Fruit fly (Drosophila melanogaster) whole organism, embryonic: ENCODE results near the gene CG33795.

Experiments used
- Aef1 ChIP-seq: fragments of 200-800 bp; sonication (Bioruptor generic); IDR thresholded peaks from 3 replicates; pipeline ENCODE4 v1.3.6; 2022; ENCODE audit warnings: missing biosample characterization, missing genetic modification characterization
- B-H1 ChIP-seq: fragments of 200-800 bp; sonication (Bioruptor generic); IDR thresholded peaks from 3 replicates; pipeline ENCODE4 v1.3.6; 2022; ENCODE audit warnings: missing biosample characterization, missing genetic modification characterization
- C15 ChIP-seq: fragments of 200-800 bp; sonication (Bioruptor generic); IDR thresholded peaks from 3 replicates; pipeline ENCODE4 v1.3.6; 2022; ENCODE audit warnings: missing biosample characterization, missing genetic modification characterization
- CG10147 ChIP-seq: fragments of 200-800 bp; sonication (Bioruptor generic); optimal IDR thresholded peaks from 2 replicates; lab custom pipeline; 2019; ENCODE audit warnings: missing biosample characterization, mild to moderate bottlenecking, missing genetic modification characterization, moderate library complexity
- CG11398 ChIP-seq: fragments of 200-800 bp; sonication (Bioruptor generic); optimal IDR thresholded peaks from 2 replicates; lab custom pipeline; 2016; ENCODE audit warnings: missing biosample characterization, missing genetic modification characterization
- CG13123 ChIP-seq: fragments of 200-800 bp; sonication (Bioruptor generic); optimal IDR thresholded peaks from 2 replicates; lab custom pipeline; 2016; ENCODE audit warnings: missing biosample characterization, missing genetic modification characterization
- CG14667 ChIP-seq: fragments of 200-800 bp; sonication (Bioruptor generic); IDR thresholded peaks from 2 replicates; pipeline ENCODE4 v1.3.6; 2022; ENCODE audit warnings: missing biosample characterization, missing genetic modification characterization
- CG14860 ChIP-seq: fragments of 200-800 bp; sonication (Bioruptor generic); IDR thresholded peaks from 3 replicates; pipeline ENCODE4 v1.3.6; 2022; ENCODE audit warnings: missing biosample characterization, missing genetic modification characterization; ENCODE audit not compliant: partially characterized antibody
- CG15269 ChIP-seq: fragments of 200-800 bp; sonication (Bioruptor generic); optimal IDR thresholded peaks from 2 replicates; lab custom pipeline; 2018; ENCODE audit warnings: missing biosample characterization, mild to moderate bottlenecking, missing genetic modification characterization, moderate library complexity
- CG16779 ChIP-seq: fragments of 200-800 bp; sonication (Bioruptor generic); IDR thresholded peaks from 2 replicates; pipeline ENCODE4 v1.3.6; 2022; ENCODE audit warnings: missing biosample characterization, missing genetic modification characterization
- CG17361 ChIP-seq: fragments of 200-800 bp; sonication (Bioruptor generic); IDR thresholded peaks from 3 replicates; pipeline ENCODE4 v1.3.6; 2022; ENCODE audit warnings: missing biosample characterization, missing genetic modification characterization
- CG31365 ChIP-seq: fragments of 200-800 bp; sonication (Bioruptor generic); optimal IDR thresholded peaks from 2 replicates; lab custom pipeline; 2018; ENCODE audit warnings: missing biosample characterization, mild to moderate bottlenecking, missing genetic modification characterization
- CG34376 ChIP-seq: fragments of 200-800 bp; sonication (Bioruptor generic); optimal IDR thresholded peaks from 2 replicates; lab custom pipeline; 2018; ENCODE audit warnings: missing biosample characterization, mild to moderate bottlenecking, missing genetic modification characterization
- CG4617 ChIP-seq: fragments of 200-800 bp; sonication (Bioruptor generic); optimal IDR thresholded peaks from 3 replicates; lab custom pipeline; 2016; ENCODE audit warnings: missing biosample characterization, missing genetic modification characterization, borderline replicate concordance
- CG6689 ChIP-seq: fragments of 200-800 bp; sonication (Bioruptor generic); IDR thresholded peaks from 2 replicates; pipeline ENCODE4 v1.3.6; 2022; ENCODE audit warnings: missing biosample characterization, missing genetic modification characterization
- CG7357 ChIP-seq: fragments of 200-800 bp; sonication (Bioruptor generic); IDR thresholded peaks from 3 replicates; pipeline ENCODE4 v1.3.6; 2022; ENCODE audit warnings: missing biosample characterization, missing genetic modification characterization
- CG7786 ChIP-seq: fragments of 200-800 bp; sonication (Bioruptor generic); optimal IDR thresholded peaks from 2 replicates; lab custom pipeline; 2016; ENCODE audit warnings: missing biosample characterization, missing genetic modification characterization
- CG7963 ChIP-seq: fragments of 200-800 bp; sonication (Bioruptor generic); IDR thresholded peaks from 3 replicates; pipeline ENCODE4 v1.3.6; 2022; ENCODE audit warnings: missing biosample characterization, missing genetic modification characterization; ENCODE audit not compliant: partially characterized antibody
- CG8281 ChIP-seq: fragments of 200-800 bp; sonication (Bioruptor generic); optimal IDR thresholded peaks from 2 replicates; lab custom pipeline; 2018; ENCODE audit warnings: missing biosample characterization, mild to moderate bottlenecking, missing genetic modification characterization, moderate library complexity
- CG9215 ChIP-seq: fragments of 200-800 bp; sonication (Bioruptor generic); IDR thresholded peaks from 2 replicates; pipeline ENCODE4 v1.3.6; 2022; ENCODE audit warnings: missing biosample characterization, missing genetic modification characterization
- CG9727 ChIP-seq: fragments of 200-800 bp; sonication (Bioruptor generic); optimal IDR thresholded peaks from 3 replicates; lab custom pipeline; 2017; ENCODE audit warnings: missing biosample characterization, mild to moderate bottlenecking, missing genetic modification characterization
- CG9876 ChIP-seq: fragments of 200-800 bp; sonication (Bioruptor generic); optimal IDR thresholded peaks from 2 replicates; lab custom pipeline; 2016; ENCODE audit warnings: missing biosample characterization, missing genetic modification characterization
- Eip74EF ChIP-seq, 2 experiments: fragments of 200-800 bp in 1 of 2; fragments of >200 bp in 1 of 2; sonication (Bioruptor generic) in 1 of 2; optimal IDR thresholded peaks; 2 replicates each; lab custom pipeline; 2017 to 2019; ENCODE audit warnings: missing biosample characterization in 2 of 2, missing genetic modification characterization in 2 of 2, mild to moderate bottlenecking in 1 of 2, moderate library complexity in 1 of 2
- Gsc ChIP-seq: fragments of 200-800 bp; sonication (Bioruptor generic); IDR thresholded peaks from 2 replicates; pipeline ENCODE4 v1.3.6; 2022; ENCODE audit warnings: missing biosample characterization, missing genetic modification characterization
- H15 ChIP-seq: fragments of 200-800 bp; sonication (Bioruptor generic); IDR thresholded peaks from 3 replicates; pipeline ENCODE4 v1.3.6; 2022; ENCODE audit warnings: missing biosample characterization, missing genetic modification characterization
- Hr3 ChIP-seq: fragments of 200-800 bp; sonication (Bioruptor generic); optimal IDR thresholded peaks from 3 replicates; lab custom pipeline; 2016; ENCODE audit warnings: missing biosample characterization, missing genetic modification characterization
- Jarid2 ChIP-seq: fragments of 200-800 bp; sonication (Bioruptor generic); optimal IDR thresholded peaks from 3 replicates; lab custom pipeline; 2017; ENCODE audit warnings: mild to moderate bottlenecking, missing biosample characterization, missing genetic modification reagents, missing genetic modification characterization
- Max ChIP-seq: fragments of 200-800 bp; sonication (Bioruptor generic); optimal IDR thresholded peaks from 2 replicates; lab custom pipeline; 2016; ENCODE audit warnings: missing biosample characterization, mild to moderate bottlenecking, missing genetic modification characterization
- NC2β ChIP-seq: fragments of 200-800 bp; sonication (Bioruptor generic); optimal IDR thresholded peaks from 2 replicates; lab custom pipeline; 2016; ENCODE audit warnings: missing biosample characterization, missing genetic modification characterization
- Nf-YA ChIP-seq: fragments of 200-800 bp; sonication (Bioruptor generic); IDR thresholded peaks from 2 replicates; pipeline ENCODE4 v1.3.6; 2022; ENCODE audit warnings: missing biosample characterization, missing genetic modification characterization
- Nf-YC ChIP-seq: fragments of 200-800 bp; optimal IDR thresholded peaks from 3 replicates; lab custom pipeline; 2019; ENCODE audit warnings: missing biosample characterization, mild to moderate bottlenecking, missing genetic modification characterization, moderate library complexity
- Scr ChIP-seq: fragments of 200-800 bp; sonication (Bioruptor generic); IDR thresholded peaks from 2 replicates; pipeline ENCODE4 v1.3.6; 2022; ENCODE audit warnings: missing biosample characterization, missing genetic modification characterization; ENCODE audit not compliant: partially characterized antibody
- Six4 ChIP-seq: fragments of 200-800 bp; sonication (Bioruptor generic); optimal IDR thresholded peaks from 2 replicates; lab custom pipeline; 2016; ENCODE audit warnings: missing biosample characterization, missing genetic modification characterization
- Sox100B ChIP-seq: fragments of 200-800 bp; sonication (Bioruptor generic); optimal IDR thresholded peaks from 3 replicates; lab custom pipeline; 2018; ENCODE audit warnings: missing biosample characterization, mild to moderate bottlenecking, missing genetic modification characterization
- ci ChIP-seq: fragments of 200-800 bp; sonication (Bioruptor generic); IDR thresholded peaks from 3 replicates; pipeline ENCODE4 v1.3.6; 2022; ENCODE audit warnings: missing biosample characterization, missing genetic modification characterization
- gem ChIP-seq: fragments of 200-800 bp; sonication (Bioruptor generic); optimal IDR thresholded peaks from 2 replicates; lab custom pipeline; 2019; ENCODE audit warnings: missing biosample characterization, mild to moderate bottlenecking, missing genetic modification characterization, moderate library complexity
- gfzf ChIP-seq: fragments of 200-800 bp; sonication (Bioruptor generic); optimal IDR thresholded peaks from 2 replicates; lab custom pipeline; 2016; ENCODE audit warnings: missing biosample characterization, mild to moderate bottlenecking, missing genetic modification characterization, moderate library complexity
- kah ChIP-seq: fragments of 200-800 bp; sonication (Bioruptor generic); optimal IDR thresholded peaks from 2 replicates; lab custom pipeline; 2018; ENCODE audit warnings: missing biosample characterization, mild to moderate bottlenecking, missing genetic modification characterization
- lab ChIP-seq: fragments of 200-800 bp; sonication (Bioruptor generic); optimal IDR thresholded peaks from 3 replicates; lab custom pipeline; 2017; ENCODE audit warnings: missing biosample characterization, missing genetic modification characterization, mild to moderate bottlenecking, moderate library complexity, missing genetic modification reagents
- lbe ChIP-seq: fragments of 200-800 bp; sonication (Bioruptor generic); optimal IDR thresholded peaks from 2 replicates; lab custom pipeline; 2016; ENCODE audit warnings: missing biosample characterization, mild to moderate bottlenecking, missing genetic modification characterization
- lmd ChIP-seq: fragments of 200-800 bp; sonication (Bioruptor generic); IDR thresholded peaks from 2 replicates; pipeline ENCODE4 v1.3.6; 2022; ENCODE audit warnings: missing biosample characterization, missing genetic modification characterization
- peb ChIP-seq: fragments of 200-800 bp; sonication (Bioruptor generic); IDR thresholded peaks from 2 replicates; pipeline ENCODE4 v1.3.6; 2022; ENCODE audit warnings: missing biosample characterization, missing genetic modification characterization
- ro ChIP-seq: fragments of 200-800 bp; sonication (Bioruptor generic); IDR thresholded peaks from 2 replicates; pipeline ENCODE4 v1.3.6; 2022; ENCODE audit warnings: missing biosample characterization, missing genetic modification characterization
- sens ChIP-seq: fragments of 200-800 bp; sonication (Bioruptor generic); peaks from one replicate; lab custom pipeline; 2016; ENCODE audit warnings: missing biosample characterization, missing genetic modification characterization
- sqz ChIP-seq: fragments of 200-800 bp; sonication (Bioruptor generic); optimal IDR thresholded peaks from 3 replicates; lab custom pipeline; 2018; ENCODE audit warnings: missing biosample characterization, mild to moderate bottlenecking, missing genetic modification characterization
- ssp ChIP-seq: fragments of 200-800 bp; sonication (Bioruptor generic); IDR thresholded peaks from 2 replicates; pipeline ENCODE4 v1.3.6; 2022; ENCODE audit warnings: missing biosample characterization, missing genetic modification characterization
- tio ChIP-seq: fragments of 200-800 bp; sonication (Bioruptor generic); optimal IDR thresholded peaks from 2 replicates; lab custom pipeline; 2017; ENCODE audit warnings: missing biosample characterization, missing genetic modification characterization, inconsistent platforms
- ttk ChIP-seq: fragments of 200-800 bp; sonication (Bioruptor generic); IDR thresholded peaks from 2 replicates; pipeline ENCODE4 v2.1.2; 2022; ENCODE audit warnings: missing biosample characterization, missing genetic modification characterization
- yki ChIP-seq: fragments of >200 bp; optimal IDR thresholded peaks from 3 replicates; lab custom pipeline; 2018
- zf30C ChIP-seq: fragments of 200-800 bp; sonication (Bioruptor generic); optimal IDR thresholded peaks from 3 replicates; lab custom pipeline; 2018; ENCODE audit warnings: missing biosample characterization, mild to moderate bottlenecking, missing genetic modification characterization

CG33795 gene

dm6 chr3L:16161847-16162556 lies 9.2 kb downstream of the CG33795 start (continued):
- TF ChIP-seq CG14667 (GFP tag; lab: Robert Waterston, UW) (no peak), lab (peak; percentile 89), Scr (GFP tag; lab: Robert Waterston, UW) (no peak), gfzf (GFP tag; lab: Kevin White, UChicago) (no peak), CG11398 (GFP tag; lab: Kevin White, UChicago) (peak; percentile 34), CG9727 (GFP tag; lab: Kevin White, UChicago) (peak; percentile 69), CG4617 (GFP tag; lab: Kevin White, UChicago) (no peak), Sox100B (GFP tag; lab: Kevin White, UChicago) (peak; percentile 74), B-H1 (GFP tag; lab: Robert Waterston, UW) (peak; percentile 27; the same call in 1 of the 3 replicates), CG34376 (GFP tag; lab: Kevin White, UChicago) (peak; percentile 59), C15 (GFP tag; lab: Robert Waterston, UW) (no peak), CG7357 (GFP tag; lab: Robert Waterston, UW) (0 out of 3 replicates have a peak, but pooled peaks have one; percentile 24), lmd (peak; percentile 64), Aef1 (GFP tag; lab: Robert Waterston, UW) (no peak; the same call in 1 of the 3 replicates), lbe (no peak), Nf-YA (no peak), CG15269 (tag; lab: Kevin White, UChicago) (peak; percentile 82), Gsc (GFP tag; lab: Robert Waterston, UW) (no peak), CG14860 (GFP tag; lab: Robert Waterston, UW) (no peak), yki (no peak), Hr3 (GFP tag; lab: Kevin White, UChicago) (peak; percentile 72), ssp (GFP tag; lab: Robert Waterston, UW) (peak; percentile 34; the same call in 1 of the 2 replicates), CG13123 (no peak), Eip74EF (GFP tag; optimal IDR thresholded peaks at IDR 0.05; lab: Kevin White, UChicago) (peak in 1 of 2 experiments; percentile 57), CG31365 (tag; lab: Kevin White, UChicago) (peak; percentile 6), CG9215 (GFP tag; lab: Robert Waterston, UW) (peak; percentile 69), H15 (GFP tag; lab: Robert Waterston, UW) (0 out of 3 replicates have a peak, but pooled peaks have one; percentile 21), CG9876 (GFP tag; lab: Kevin White, UChicago) (no peak), ro (GFP tag; lab: Robert Waterston, UW) (no peak), sens (peak; percentile 87), CG17361 (GFP tag; lab: Robert Waterston, UW) (peak; percentile 76), tio (GFP tag; lab: Kevin White, UChicago) (peak; percentile 64), Six4 (GFP tag; lab: Kevin White, UChicago) (peak; percentile 37), ci (GFP tag; lab: Robert Waterston, UW) (peak; percentile 58; the same call in 1 of the 3 replicates), CG6689 (GFP tag; lab: Robert Waterston, UW) (peak; percentile 66), Nf-YC (peak; percentile 55), ttk (peak; percentile 60), sqz (peak; percentile 89), zf30C (GFP tag; lab: Kevin White, UChicago) (no peak), peb (GFP tag; lab: Robert Waterston, UW) (0 out of 2 replicates have a peak, but pooled peaks have one; percentile 17), NC2β (GFP tag; lab: Kevin White, UChicago) (peak; percentile 31), Max (GFP tag; lab: Kevin White, UChicago) (peak; percentile 56), CG7963 (GFP tag; lab: Robert Waterston, UW) (no peak), CG8281 (tag; lab: Kevin White, UChicago) (peak; percentile 29), CG7786 (GFP tag; lab: Kevin White, UChicago) (peak; percentile 84), CG16779 (GFP tag; lab: Robert Waterston, UW) (no peak), kah (GFP tag; lab: Kevin White, UChicago) (peak; percentile 27), CG10147 (GFP tag; lab: Kevin White, UChicago) (peak; percentile 79), gem (tag; lab: Kevin White, UChicago) (peak; percentile 83), Jarid2 (GFP tag; lab: Kevin White, UChicago) (peak; percentile 11)
